Fruit fly (Drosophila melanogaster) whole organism, adult: Measurements from ENCODE around the gene Amnionless.

Experiments used
- CG12768 ChIP-seq: fragments of 200-800 bp; sonication (Bioruptor generic); optimal IDR thresholded peaks from 2 replicates; lab custom pipeline; 2017; ENCODE audit warnings: missing biosample characterization, missing genetic modification characterization, mild to moderate bottlenecking, moderate library complexity, missing genetic modification reagents
- CG14711 ChIP-seq: fragments of 200-800 bp; sonication (Bioruptor generic); optimal IDR thresholded peaks from 2 replicates; lab custom pipeline; 2018; ENCODE audit warnings: missing biosample characterization, mild to moderate bottlenecking, missing genetic modification characterization, moderate library complexity
- CG5204 ChIP-seq: fragments of 200-800 bp; sonication (Bioruptor generic); optimal IDR thresholded peaks from 2 replicates; lab custom pipeline; 2016; ENCODE audit warnings: missing biosample characterization, missing genetic modification characterization
- CG7045 ChIP-seq: fragments of 200-800 bp; sonication (Bioruptor generic); optimal IDR thresholded peaks from 2 replicates; lab custom pipeline; 2017; ENCODE audit warnings: missing biosample characterization, mild to moderate bottlenecking, missing genetic modification characterization
- CG7101 ChIP-seq: fragments of 200-800 bp; sonication (Bioruptor generic); optimal IDR thresholded peaks from 2 replicates; lab custom pipeline; 2018; ENCODE audit warnings: missing biosample characterization, mild to moderate bottlenecking, missing genetic modification characterization, moderate library complexity
- Crg-1 ChIP-seq: fragments of 200-800 bp; sonication (Bioruptor generic); optimal IDR thresholded peaks from 2 replicates; lab custom pipeline; 2016; ENCODE audit warnings: missing biosample characterization, missing genetic modification characterization
- Hr96 ChIP-seq: fragments of 200-800 bp; sonication (Bioruptor generic); optimal IDR thresholded peaks from 2 replicates; lab custom pipeline; 2016; ENCODE audit warnings: missing biosample characterization, missing genetic modification characterization
- Mnt ChIP-seq: fragments of 200-800 bp; sonication (Bioruptor generic); optimal IDR thresholded peaks from 2 replicates; lab custom pipeline; 2016; ENCODE audit warnings: missing biosample characterization, mild to moderate bottlenecking, missing genetic modification characterization
- bab1 ChIP-seq: fragments of 200-800 bp; sonication (Bioruptor generic); optimal IDR thresholded peaks from 3 replicates; lab custom pipeline; 2019; ENCODE audit warnings: missing biosample characterization, mild to moderate bottlenecking, missing genetic modification characterization, moderate library complexity
- cic ChIP-seq: fragments of 200-800 bp; sonication (Bioruptor generic); optimal IDR thresholded peaks from 2 replicates; lab custom pipeline; 2017; ENCODE audit warnings: missing biosample characterization, mild to moderate bottlenecking, missing genetic modification characterization, moderate library complexity
- cnc ChIP-seq, 2 experiments: fragments of >200 bp; optimal IDR thresholded peaks; 2 replicates each; lab custom pipeline; 2017
- kay ChIP-seq: fragments of 200-800 bp; sonication (Bioruptor generic); peaks from one replicate; lab custom pipeline; 2016; ENCODE audit warnings: missing biosample characterization, missing genetic modification characterization, borderline replicate concordance
- tj ChIP-seq: fragments of 200-800 bp; sonication (Bioruptor generic); optimal IDR thresholded peaks from 3 replicates; lab custom pipeline; 2017; ENCODE audit warnings: missing biosample characterization, mild to moderate bottlenecking, missing genetic modification characterization, moderate library complexity
- toe ChIP-seq: fragments of 200-800 bp; sonication (Bioruptor generic); optimal IDR thresholded peaks from 2 replicates; lab custom pipeline; 2016; ENCODE audit warnings: missing biosample characterization, missing genetic modification characterization

dm6 chr2L:249048-249825 lies 39.7 kb downstream of the Amnionless start:
- TF ChIP-seq CG5204 (GFP tag; lab: Kevin White, UChicago) (no peak), Hr96 (GFP tag; lab: Kevin White, UChicago) (peak; percentile 7), tj (GFP tag; lab: Kevin White, UChicago) (peak; percentile 25), Crg-1 (GFP tag; lab: Kevin White, UChicago) (peak; percentile 22), cic (GFP tag; lab: Kevin White, UChicago) (peak; percentile 32), CG14711 (peak; percentile 35), toe (GFP tag; lab: Kevin White, UChicago) (no peak), Mnt (peak; percentile 32), cnc (optimal IDR thresholded peaks at IDR 0.05; lab: Kevin White, UChicago) (no peak), kay (GFP tag; lab: Kevin White, UChicago) (no peak), CG7045 (GFP tag; lab: Kevin White, UChicago) (peak; percentile 60), CG12768 (GFP tag; lab: Kevin White, UChicago) (peak; percentile 28), CG7101 (tag; lab: Kevin White, UChicago) (peak; percentile 21), bab1 (GFP tag; lab: Kevin White, UChicago) (no peak)
